Fruit fly (Drosophila melanogaster): ENCODE results near the gene CG14696.

Gene CG14696

dm6 chr3R:10832526-10833165 is 52.2 kb downstream of the CG14696 start (continued):
- no peak for TF ChIP-seq Hr38 (GFP tag; optimal IDR thresholded peaks at IDR 0.05)
- TF ChIP-seq CG15336 (GFP tag; IDR thresholded peaks at IDR 0.05), result peak; percentile 89
- no peak for TF ChIP-seq Smox (GFP tag; optimal IDR thresholded peaks at IDR 0.05)
- TF ChIP-seq Gug (GFP tag; IDR thresholded peaks at IDR 0.05), result peak; percentile 88
- peak; percentile 55 for TF ChIP-seq net (GFP tag; optimal IDR thresholded peaks at IDR 0.05)
- peak; percentile 83 for TF ChIP-seq CG9139 (GFP tag; optimal IDR thresholded peaks at IDR 0.05)
- TF ChIP-seq fd85E (GFP tag; optimal IDR thresholded peaks at IDR 0.05), result peak; percentile 4
- TF ChIP-seq CG6854 (GFP tag; optimal IDR thresholded peaks at IDR 0.05), result no peak
- peak; percentile 43 for TF ChIP-seq cyc (GFP tag; optimal IDR thresholded peaks at IDR 0.05)
- peak; percentile 87 for TF ChIP-seq CG11294 (GFP tag; IDR thresholded peaks at IDR 0.05)
- TF ChIP-seq Lpt (GFP tag; optimal IDR thresholded peaks at IDR 0.05), result peak; percentile 92
- no peak for TF ChIP-seq Eip93F (GFP tag; optimal IDR thresholded peaks at IDR 0.05)
- peak; percentile 67 for TF ChIP-seq pdm3 (GFP tag; optimal IDR thresholded peaks at IDR 0.05)
- TF ChIP-seq fd59A (GFP tag; optimal IDR thresholded peaks at IDR 0.05), result peak; percentile 73
